Worm (Caenorhabditis elegans) whole organism, late embryonic: ENCODE measurements around the gene dnj-18.

Experiments
- C08G9.2 ChIP-seq: sonication (generic microtip); optimal IDR thresholded peaks from 2 replicates; lab custom pipeline; 2016; ENCODE audit warnings: mild to moderate bottlenecking, missing genetic modification characterization, moderate library complexity, missing compliant biosample characterization
- C38D4.7 ChIP-seq: fragments of 200-800 bp; sonication (Bioruptor generic); optimal IDR thresholded peaks from 2 replicates; lab custom pipeline; 2018; ENCODE audit warnings: mild to moderate bottlenecking, missing genetic modification characterization, moderate library complexity, missing compliant biosample characterization
- K02D7.2 ChIP-seq: sonication (generic microtip); optimal IDR thresholded peaks from 2 replicates; lab custom pipeline; 2017; ENCODE audit warnings: mild to moderate bottlenecking, missing genetic modification characterization, missing compliant biosample characterization
- K09A11.1 ChIP-seq: sonication (generic microtip); optimal IDR thresholded peaks from 2 replicates; lab custom pipeline; 2017; ENCODE audit warnings: antibody characterized with exemption, mild to moderate bottlenecking, missing genetic modification characterization, missing compliant biosample characterization; ENCODE audit not compliant: insufficient read depth
- T23F11.4 ChIP-seq: fragments of 200-800 bp; sonication (Bioruptor generic); optimal IDR thresholded peaks from 2 replicates; lab custom pipeline; 2018; ENCODE audit warnings: mild to moderate bottlenecking, missing genetic modification characterization, missing compliant biosample characterization
- Y22D7AL.16 ChIP-seq: sonication (generic microtip); optimal IDR thresholded peaks from 2 replicates; lab custom pipeline; 2016; ENCODE audit warnings: missing genetic modification characterization, missing compliant biosample characterization
- ceh-18 ChIP-seq: sonication (generic microtip); optimal IDR thresholded peaks from 2 replicates; lab custom pipeline; 2016; ENCODE audit warnings: missing genetic modification characterization, missing compliant biosample characterization
- ceh-19 ChIP-seq: fragments of 200-800 bp; sonication (Bioruptor generic); optimal IDR thresholded peaks from 2 replicates; lab custom pipeline; 2018; ENCODE audit warnings: mild to moderate bottlenecking, missing genetic modification characterization, missing compliant biosample characterization
- ceh-2 ChIP-seq: sonication (generic microtip); optimal IDR thresholded peaks from 2 replicates; lab custom pipeline; 2016; ENCODE audit warnings: missing genotype, missing genetic modification characterization, missing compliant biosample characterization
- ceh-24 ChIP-seq: sonication (generic microtip); optimal IDR thresholded peaks from 2 replicates; lab custom pipeline; 2016; ENCODE audit warnings: mild to moderate bottlenecking, missing genetic modification characterization, missing compliant biosample characterization
- ceh-48 ChIP-seq: sonication (generic microtip); optimal IDR thresholded peaks from 2 replicates; lab custom pipeline; 2016; ENCODE audit warnings: missing genetic modification characterization, inconsistent platforms, missing compliant biosample characterization
- ceh-6 ChIP-seq: fragments of 200-800 bp; sonication (Bioruptor generic); optimal IDR thresholded peaks from 2 replicates; lab custom pipeline; 2018; ENCODE audit warnings: mild to moderate bottlenecking, missing genetic modification characterization, missing compliant biosample characterization
- ceh-9 ChIP-seq: sonication (generic microtip); optimal IDR thresholded peaks from 2 replicates; lab custom pipeline; 2016; ENCODE audit warnings: mild to moderate bottlenecking, missing genetic modification characterization, inconsistent platforms, missing compliant biosample characterization
- elt-2 ChIP-seq: sonication (generic microtip); optimal IDR thresholded peaks from 2 replicates; lab custom pipeline; 2016; ENCODE audit warnings: missing genetic modification reagents, missing genetic modification characterization, missing compliant biosample characterization
- elt-4 ChIP-seq: sonication (generic microtip); optimal IDR thresholded peaks from 2 replicates; lab custom pipeline; 2016; ENCODE audit warnings: missing genetic modification characterization, missing compliant biosample characterization
- fkh-10 ChIP-seq: fragments of 150-350 bp; optimal IDR thresholded peaks from 2 replicates; lab custom pipeline; 2014; ENCODE audit warnings: missing biosample characterization, missing genetic modification reagents, missing genetic modification characterization
- fkh-6 ChIP-seq: sonication (generic microtip); optimal IDR thresholded peaks from 2 replicates; lab custom pipeline; 2016; ENCODE audit warnings: missing genetic modification characterization, missing compliant biosample characterization
- gmeb-2 ChIP-seq: sonication (generic microtip); optimal IDR thresholded peaks from 2 replicates; lab custom pipeline; 2016; ENCODE audit warnings: missing genetic modification characterization, inconsistent platforms, missing compliant biosample characterization
- hlh-13 ChIP-seq: fragments of 200-800 bp; sonication (Bioruptor generic); optimal IDR thresholded peaks from 2 replicates; lab custom pipeline; 2018; ENCODE audit warnings: mild to moderate bottlenecking, missing genetic modification characterization, missing compliant biosample characterization
- hlh-15 ChIP-seq: sonication (generic microtip); optimal IDR thresholded peaks from 2 replicates; lab custom pipeline; 2016; ENCODE audit warnings: missing genetic modification characterization, missing compliant biosample characterization
- hlh-30 ChIP-seq: sonication (generic microtip); optimal IDR thresholded peaks from 2 replicates; lab custom pipeline; 2017; ENCODE audit warnings: antibody characterized with exemption, missing genetic modification characterization, missing compliant biosample characterization; ENCODE audit not compliant: insufficient read depth
- lin-11 ChIP-seq: fragments of 200-800 bp; sonication (Bioruptor generic); optimal IDR thresholded peaks from 2 replicates; lab custom pipeline; 2018; ENCODE audit warnings: mild to moderate bottlenecking, missing genetic modification characterization, missing compliant biosample characterization
- madf-2 ChIP-seq: sonication (generic microtip); optimal IDR thresholded peaks from 2 replicates; lab custom pipeline; 2017; ENCODE audit warnings: missing genetic modification characterization, missing compliant biosample characterization
- nfya-1 ChIP-seq: sonication (generic microtip); optimal IDR thresholded peaks from 2 replicates; lab custom pipeline; 2017; ENCODE audit warnings: missing genetic modification characterization, mild to moderate bottlenecking, missing compliant biosample characterization, antibody characterized with exemption, moderate library complexity
- nhr-11 ChIP-seq: fragments of 150-350 bp; optimal IDR thresholded peaks from 2 replicates; lab custom pipeline; 2014; ENCODE audit warnings: missing biosample characterization, missing genetic modification characterization
- npax-4 ChIP-seq: sonication (generic microtip); optimal IDR thresholded peaks from 2 replicates; lab custom pipeline; 2016; ENCODE audit warnings: missing genetic modification characterization, missing compliant biosample characterization
- odd-2 ChIP-seq: sonication (generic microtip); optimal IDR thresholded peaks from 2 replicates; lab custom pipeline; 2017; ENCODE audit warnings: antibody characterized with exemption, mild to moderate bottlenecking, missing genetic modification characterization, missing compliant biosample characterization
- pag-3 ChIP-seq: sonication (generic microtip); optimal IDR thresholded peaks from 2 replicates; lab custom pipeline; 2016; ENCODE audit warnings: missing compliant biosample characterization, missing genetic modification characterization, borderline replicate concordance
- pat-9 ChIP-seq: fragments of 200-800 bp; sonication (Bioruptor generic); optimal IDR thresholded peaks from 2 replicates; lab custom pipeline; 2018; ENCODE audit warnings: mild to moderate bottlenecking, missing genetic modification characterization, moderate library complexity, missing compliant biosample characterization
- pha-2 ChIP-seq: sonication (generic microtip); optimal IDR thresholded peaks from 2 replicates; lab custom pipeline; 2017; ENCODE audit warnings: mild to moderate bottlenecking, missing genetic modification characterization, missing compliant biosample characterization
- rnt-1 ChIP-seq: sonication (generic microtip); optimal IDR thresholded peaks from 2 replicates; lab custom pipeline; 2016; ENCODE audit warnings: missing genetic modification characterization, missing compliant biosample characterization
- sox-4 ChIP-seq: sonication (generic microtip); optimal IDR thresholded peaks from 2 replicates; lab custom pipeline; 2017; ENCODE audit warnings: mild to moderate bottlenecking, missing genetic modification characterization, inconsistent platforms, missing compliant biosample characterization
- tbx-2 ChIP-seq: sonication (generic microtip); optimal IDR thresholded peaks from 2 replicates; lab custom pipeline; 2016; ENCODE audit warnings: missing genetic modification characterization, missing compliant biosample characterization
- ttx-3 ChIP-seq: sonication (generic microtip); optimal IDR thresholded peaks from 2 replicates; lab custom pipeline; 2016; ENCODE audit warnings: missing genetic modification reagents, missing genetic modification characterization, missing compliant biosample characterization
- unc-42 ChIP-seq: sonication (generic microtip); optimal IDR thresholded peaks from 2 replicates; lab custom pipeline; 2016; ENCODE audit warnings: missing genotype, missing genetic modification characterization, missing compliant biosample characterization
- unc-55 ChIP-seq: sonication (generic microtip); optimal IDR thresholded peaks from 2 replicates; lab custom pipeline; 2017; ENCODE audit warnings: missing biosample characterization, missing genetic modification reagents, missing genetic modification characterization
- unc-86 ChIP-seq: sonication (generic microtip); optimal IDR thresholded peaks from 2 replicates; lab custom pipeline; 2016; ENCODE audit warnings: missing genetic modification characterization, missing compliant biosample characterization

Gene dnj-18

DNA sequence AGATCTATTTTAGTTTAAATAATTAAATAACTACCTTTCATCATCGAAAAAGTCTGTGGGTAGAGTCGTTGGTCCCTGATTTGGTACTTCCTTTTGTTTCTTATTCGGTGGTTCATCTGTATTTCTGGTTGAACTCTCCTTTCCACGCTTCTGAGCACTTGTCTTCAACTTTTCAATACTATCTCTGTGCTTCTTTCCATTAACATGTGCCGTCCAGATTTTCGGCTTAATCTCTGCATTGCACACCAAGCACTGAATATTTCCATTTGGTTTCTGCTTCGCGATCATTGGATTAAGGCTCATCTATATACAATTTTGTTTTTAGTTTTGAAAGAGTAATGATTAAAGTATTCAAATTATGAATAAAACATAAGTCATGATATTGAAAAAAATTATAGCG lies 2.0 kb downstream of the dnj-18 start, which contains the start of gene sel-13:
Gene sel-13 (minus strand): TSS at position 303 of the 400 bp plus-strand sequence.
- TF ChIP-seq lin-11 (tag; lab: Kevin White, UChicago) (no peak), ceh-24 (tag; lab: Kevin White, UChicago) (no peak), pag-3 (tag; lab: Kevin White, UChicago) (no peak), hlh-13 (no peak), nfya-1 (tag; lab: Kevin White, UChicago) (no peak)
- TF ChIP-seq, all 69 proteins: peak for 0

DNA sequence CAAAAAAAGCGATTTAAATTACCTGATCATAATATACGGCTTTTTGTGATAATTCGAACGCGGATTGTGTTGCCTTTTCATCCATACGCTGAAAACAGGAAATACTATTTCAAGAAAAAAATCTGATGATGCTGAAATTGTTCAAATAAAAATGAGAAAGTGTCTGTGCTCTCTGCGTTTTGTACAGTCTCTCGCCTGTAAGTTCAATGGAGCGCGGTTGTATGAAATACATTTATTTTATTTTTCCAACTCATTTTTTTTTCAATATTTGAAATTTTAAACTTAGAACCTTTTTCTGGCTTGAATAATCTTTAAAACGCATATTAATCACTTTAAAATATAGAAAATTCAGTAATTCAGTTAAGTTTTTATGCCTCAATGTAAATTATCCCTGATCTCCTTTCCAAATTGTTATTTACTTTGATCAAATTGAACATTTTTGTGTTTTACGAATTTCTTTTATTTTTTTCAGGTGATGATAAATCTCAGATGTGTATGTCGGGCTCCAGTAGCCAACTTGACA lies 6.1 kb downstream of the dnj-18 start, which contains the start of the genes clp-2 and mrpl-16:
Gene clp-2 (minus strand): TSS at position 94 of the 523 bp plus-strand sequence.
Gene mrpl-16 (plus strand): TSS at position 473 of the 523 bp plus-strand sequence.
- peak; percentile 18 for TF ChIP-seq unc-42 (tag; lab: Kevin White, UChicago)
- no peak for TF ChIP-seq unc-86 (tag; lab: Kevin White, UChicago)

DNA sequence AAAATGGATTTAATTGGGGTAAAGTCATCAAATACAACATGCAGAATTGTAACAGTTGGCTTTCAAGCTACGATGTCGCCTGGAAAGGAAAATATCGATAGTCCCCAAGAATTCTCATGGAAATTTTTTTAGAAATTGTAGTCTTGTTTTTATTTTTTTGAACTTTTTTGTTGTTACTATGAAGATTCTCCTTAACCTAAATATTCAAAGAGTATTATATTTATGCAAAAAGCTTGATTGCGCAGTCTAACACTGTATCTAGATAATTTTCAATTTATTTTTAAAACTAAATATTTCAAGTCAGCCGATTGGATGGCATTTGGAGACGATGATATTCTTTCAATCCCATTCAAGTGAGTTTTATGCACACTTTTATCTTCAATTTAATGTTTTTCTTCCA lies 7.3 kb downstream of the dnj-18 start, which contains the start of gene pgap-2:
Gene pgap-2 (plus strand): TSS at position 301 of the 400 bp plus-strand sequence.
- TF ChIP-seq ceh-6 (no peak), sox-4 (tag; lab: Kevin White, UChicago) (no peak), ceh-48 (tag; lab: Kevin White, UChicago) (no peak), odd-2 (no peak), elt-4 (no peak), pat-9 (tag; lab: Kevin White, UChicago) (no peak), lin-11 (tag; lab: Kevin White, UChicago) (no peak), gmeb-2 (tag; lab: Kevin White, UChicago) (no peak), C38D4.7 (no peak), fkh-10 (no peak), ceh-19 (no peak), ceh-9 (tag; lab: Kevin White, UChicago) (no peak), Y22D7AL.16 (tag; lab: Kevin White, UChicago) (no peak), hlh-30 (tag; lab: Kevin White, UChicago) (no peak), fkh-6 (tag; lab: Kevin White, UChicago) (no peak), pha-2 (tag; lab: Kevin White, UChicago) (no peak)

DNA sequence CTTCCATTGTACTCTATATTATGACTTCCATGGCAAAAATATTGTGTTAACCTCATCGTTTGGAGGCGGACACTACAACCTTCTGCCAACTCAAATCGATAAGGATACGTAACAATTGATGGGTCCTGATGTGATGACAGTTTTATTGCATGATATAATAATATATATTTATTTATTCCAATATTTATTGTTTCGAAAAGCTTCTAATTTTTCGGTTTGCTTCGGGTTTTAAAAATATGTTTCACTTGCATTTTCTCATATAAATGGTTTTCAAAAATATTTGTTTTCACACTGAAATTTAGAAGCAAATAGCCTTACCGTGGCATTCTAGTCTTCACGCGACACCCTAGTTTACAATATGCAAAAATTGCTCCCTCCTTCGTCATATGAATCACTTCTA lies 8.8 kb downstream of the dnj-18 start, which contains the start of gene T04A8.13:
Gene T04A8.13 (plus strand): TSS at position 301 of the 400 bp plus-strand sequence.
- TF ChIP-seq elt-2 (tag; lab: Kevin White, UChicago) (no peak), K02D7.2 (tag; lab: Kevin White, UChicago) (no peak), ceh-2 (tag; lab: Kevin White, UChicago) (no peak), C08G9.2 (no peak), ceh-6 (no peak), fkh-10 (no peak), npax-4 (tag; lab: Kevin White, UChicago) (no peak), rnt-1 (tag; lab: Kevin White, UChicago) (no peak), tbx-2 (tag; lab: Kevin White, UChicago) (no peak), K09A11.1 (tag; lab: Kevin White, UChicago) (no peak), ceh-19 (no peak), nhr-11 (tag; lab: Kevin White, UChicago) (no peak), hlh-15 (tag; lab: Kevin White, UChicago) (no peak), madf-2 (no peak), ceh-18 (tag; lab: Kevin White, UChicago) (no peak), ttx-3 (tag; lab: Kevin White, UChicago) (no peak), T23F11.4 (GFP tag; lab: Kevin White, UChicago) (no peak), unc-55 (GFP tag; lab: Kevin White, UChicago) (no peak), ceh-48 (tag; lab: Kevin White, UChicago) (no peak)
- TF ChIP-seq, all 69 proteins: peak for 0
